Worm (Caenorhabditis elegans) whole organism, mixed stage, embryonic: Measurements from ENCODE around the gene scl-8.

Source experiments
- nhr-12 ChIP-seq: fragments of 150-350 bp; optimal IDR thresholded peaks from 2 replicates; lab custom pipeline; 2014; ENCODE audit warnings: missing biosample characterization, missing genetic modification characterization
- nhr-237 ChIP-seq: fragments of 150-350 bp; optimal IDR thresholded peaks from 2 replicates; lab custom pipeline; 2014; ENCODE audit warnings: missing biosample characterization, missing genetic modification characterization
- pha-4 ChIP-seq: fragments of 150-350 bp; optimal IDR thresholded peaks from 2 replicates; lab custom pipeline; 2018; ENCODE audit warnings: missing biosample characterization, missing genetic modification reagents, missing genetic modification characterization

DNA sequence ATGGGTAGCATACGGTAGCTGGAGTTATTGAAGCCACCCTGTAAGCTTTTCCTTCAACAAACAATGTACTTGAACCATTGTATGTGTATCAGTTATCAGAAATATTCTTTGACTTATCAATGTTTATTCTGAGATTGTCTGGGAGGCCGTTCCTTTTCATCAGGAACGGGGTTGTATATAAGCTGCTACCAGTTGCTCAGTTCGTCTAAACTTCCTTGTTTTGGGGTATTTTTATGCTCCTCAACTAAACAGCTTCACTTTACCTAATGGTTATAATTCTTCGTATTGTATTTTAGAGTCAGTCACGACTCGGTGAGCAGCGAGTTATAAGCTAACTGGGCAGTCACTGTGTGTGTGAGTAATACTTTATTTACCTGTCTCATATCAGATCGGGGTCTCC, 14.1 kb downstream of the scl-8 start:
- no peak for TF ChIP-seq nhr-12 (tag; lab: Kevin White, UChicago)
- TF ChIP-seq pha-4, result no peak
- no peak for TF ChIP-seq nhr-237
